Worm (Caenorhabditis elegans) whole organism, young adult: ENCODE data around the gene his-71.
A peak's percentile ranks its signal among the peaks of the same experiment; 100 is the strongest.

ENCODE experiments used
- B0035.1 ChIP-seq: sonication (generic microtip); optimal IDR thresholded peaks from 2 replicates; lab custom pipeline; 2016; ENCODE audit warnings: missing genetic modification characterization, mild to moderate bottlenecking, missing compliant biosample characterization, missing genotype, missing genetic modification reagents
- B0261.1 ChIP-seq: sonication (generic microtip); optimal IDR thresholded peaks from 2 replicates; lab custom pipeline; 2016; ENCODE audit warnings: mild to moderate bottlenecking, missing genetic modification characterization, moderate library complexity, missing compliant biosample characterization
- B0336.3 ChIP-seq: fragments of 200-800 bp; sonication (Bioruptor generic); IDR thresholded peaks from 2 replicates; pipeline ENCODE4 v1.3.6; 2022; ENCODE audit warnings: missing genetic modification characterization, missing compliant biosample characterization
- F22D6.2 ChIP-seq: sonication (generic microtip); optimal IDR thresholded peaks from 2 replicates; lab custom pipeline; 2016; ENCODE audit warnings: mild to moderate bottlenecking, missing genetic modification characterization, missing compliant biosample characterization
- F23B12.7 ChIP-seq: sonication (generic microtip); optimal IDR thresholded peaks from 2 replicates; lab custom pipeline; 2017; ENCODE audit warnings: missing genetic modification characterization, mild to moderate bottlenecking, missing compliant biosample characterization, antibody characterized with exemption, moderate library complexity; ENCODE audit not compliant: insufficient read depth
- F37B4.10 ChIP-seq: fragments of 200-800 bp; sonication (Bioruptor generic); IDR thresholded peaks from 2 replicates; pipeline ENCODE4 v1.3.6; 2022; ENCODE audit warnings: missing genetic modification characterization, missing compliant biosample characterization
- F52B5.7 ChIP-seq: sonication (generic microtip); optimal IDR thresholded peaks from 2 replicates; lab custom pipeline; 2016; ENCODE audit warnings: mild to moderate bottlenecking, missing genetic modification characterization, missing compliant biosample characterization
- K12H6.12 ChIP-seq: fragments of 200-800 bp; sonication (Bioruptor generic); optimal IDR thresholded peaks from 2 replicates; lab custom pipeline; 2018; ENCODE audit warnings: mild to moderate bottlenecking, missing genetic modification characterization, missing compliant biosample characterization
- Y53F4B.3 ChIP-seq: fragments of 200-800 bp; sonication (Bioruptor generic); IDR thresholded peaks from 2 replicates; pipeline ENCODE4 v1.3.6; 2022; ENCODE audit warnings: missing genetic modification reagents, missing genetic modification characterization, missing compliant biosample characterization
- Y53G8AR.9 ChIP-seq: fragments of 200-800 bp; sonication (Bioruptor generic); conservative IDR thresholded peaks from 2 replicates; pipeline ENCODE4 v1.3.6; 2022; ENCODE audit warnings: missing genetic modification reagents, missing genetic modification characterization, missing compliant biosample characterization
- Y67H2A.10 ChIP-seq: fragments of 200-800 bp; sonication (Bioruptor generic); conservative IDR thresholded peaks from 2 replicates; pipeline ENCODE4 v1.3.6; 2022; ENCODE audit warnings: missing genetic modification reagents, missing genetic modification characterization, missing compliant biosample characterization
- ama-1 ChIP-seq, 3 experiments: fragments of 150-350 bp in 1 of 3; sonication (generic microtip) in 2 of 3; optimal IDR thresholded peaks; 2 replicates each; lab custom pipeline; 2014 to 2018; ENCODE audit warnings: missing biosample characterization in 2 of 3, missing genetic modification characterization in 2 of 3, missing genetic modification reagents in 2 of 3
- aptf-2 ChIP-seq: fragments of 200-800 bp; sonication (Bioruptor generic); conservative IDR thresholded peaks from 2 replicates; pipeline ENCODE4 v1.3.6; 2022; ENCODE audit warnings: missing genetic modification reagents, missing genetic modification characterization, missing compliant biosample characterization
- aptf-3 ChIP-seq: fragments of 200-800 bp; sonication (Bioruptor generic); IDR thresholded peaks from 2 replicates; pipeline ENCODE4 v1.3.6; 2022; ENCODE audit warnings: missing genetic modification characterization, missing compliant biosample characterization
- attf-3 ChIP-seq: fragments of 200-800 bp; sonication (Bioruptor generic); conservative IDR thresholded peaks from 2 replicates; pipeline ENCODE4 v1.3.6; 2022; ENCODE audit warnings: missing genetic modification reagents, missing genetic modification characterization, missing compliant biosample characterization
- attf-5 ChIP-seq: fragments of 200-800 bp; sonication (Bioruptor generic); optimal IDR thresholded peaks from 2 replicates; lab custom pipeline; 2018; ENCODE audit warnings: mild to moderate bottlenecking, missing genetic modification characterization, missing compliant biosample characterization
- ceh-27 ChIP-seq: fragments of 200-800 bp; sonication (Bioruptor generic); optimal IDR thresholded peaks from 2 replicates; lab custom pipeline; 2018; ENCODE audit warnings: mild to moderate bottlenecking, missing genetic modification characterization, moderate library complexity, missing compliant biosample characterization
- ceh-58 ChIP-seq: fragments of 200-800 bp; sonication (Bioruptor generic); IDR thresholded peaks from 2 replicates; pipeline ENCODE4 v1.3.6; 2022; ENCODE audit warnings: missing genetic modification characterization, missing compliant biosample characterization
- ceh-79 ChIP-seq: sonication (generic microtip); optimal IDR thresholded peaks from 2 replicates; lab custom pipeline; 2017; ENCODE audit warnings: mild to moderate bottlenecking, missing genetic modification characterization, missing compliant biosample characterization
- ceh-91 ChIP-seq: fragments of 200-800 bp; sonication (Bioruptor generic); IDR thresholded peaks from 2 replicates; pipeline ENCODE4 v1.3.6; 2022; ENCODE audit warnings: missing genetic modification reagents, missing genetic modification characterization, missing compliant biosample characterization
- chd-7 ChIP-seq: sonication (generic microtip); optimal IDR thresholded peaks from 2 replicates; lab custom pipeline; 2016; ENCODE audit warnings: mild to moderate bottlenecking, missing genetic modification characterization, moderate library complexity, missing compliant biosample characterization
- dpl-1 ChIP-seq: fragments of 150-350 bp; optimal IDR thresholded peaks from 2 replicates; lab custom pipeline; 2014; ENCODE audit warnings: missing biosample characterization, missing genetic modification reagents, missing genetic modification characterization
- efl-1 ChIP-seq: fragments of 150-350 bp; optimal IDR thresholded peaks from 2 replicates; lab custom pipeline; 2014; ENCODE audit warnings: missing biosample characterization, missing genetic modification reagents, missing genetic modification characterization
- gei-17 ChIP-seq: fragments of 200-800 bp; sonication (Bioruptor generic); optimal IDR thresholded peaks from 2 replicates; lab custom pipeline; 2018; ENCODE audit warnings: mild to moderate bottlenecking, missing genetic modification characterization, missing compliant biosample characterization
- hmg-20 ChIP-seq: fragments of 200-800 bp; sonication (Bioruptor generic); IDR thresholded peaks from 2 replicates; pipeline ENCODE4 v1.3.6; 2022; ENCODE audit warnings: missing genetic modification reagents, missing genetic modification characterization, missing compliant biosample characterization
- hrde-1 ChIP-seq: sonication (generic microtip); optimal IDR thresholded peaks from 2 replicates; lab custom pipeline; 2016; ENCODE audit warnings: missing genetic modification characterization, mild to moderate bottlenecking, missing compliant biosample characterization, moderate library complexity, missing genotype, missing genetic modification reagents, borderline replicate concordance
- lir-1 ChIP-seq: fragments of 200-800 bp; sonication (Bioruptor generic); conservative IDR thresholded peaks from 2 replicates; pipeline ENCODE4 v1.3.6; 2022; ENCODE audit warnings: missing genetic modification reagents, missing genetic modification characterization, missing compliant biosample characterization
- lsl-1 ChIP-seq: fragments of 200-800 bp; sonication (Bioruptor generic); optimal IDR thresholded peaks from 2 replicates; lab custom pipeline; 2018; ENCODE audit warnings: mild to moderate bottlenecking, missing genetic modification characterization, moderate library complexity, missing compliant biosample characterization
- lsy-27 ChIP-seq: sonication (generic microtip); optimal IDR thresholded peaks from 2 replicates; lab custom pipeline; 2017; ENCODE audit warnings: missing genetic modification characterization, mild to moderate bottlenecking, missing compliant biosample characterization, antibody characterized with exemption, missing genotype, borderline replicate concordance; ENCODE audit not compliant: insufficient read depth
- madf-6 ChIP-seq: fragments of 200-800 bp; sonication (Bioruptor generic); IDR thresholded peaks from 2 replicates; pipeline ENCODE4 v1.3.6; 2022; ENCODE audit warnings: missing genetic modification reagents, missing genetic modification characterization, missing compliant biosample characterization
- nhr-179 ChIP-seq: sonication (generic microtip); optimal IDR thresholded peaks from 2 replicates; lab custom pipeline; 2016; ENCODE audit warnings: mild to moderate bottlenecking, missing genetic modification characterization, missing compliant biosample characterization
- nhr-27 ChIP-seq: fragments of 200-800 bp; sonication (Bioruptor generic); optimal IDR thresholded peaks from 2 replicates; lab custom pipeline; 2018; ENCODE audit warnings: mild to moderate bottlenecking, missing genetic modification characterization, moderate library complexity, missing compliant biosample characterization
- nhr-90 ChIP-seq: sonication (generic microtip); optimal IDR thresholded peaks from 2 replicates; lab custom pipeline; 2016; ENCODE audit warnings: missing genotype, mild to moderate bottlenecking, missing genetic modification characterization, missing compliant biosample characterization
- rec-8 ChIP-seq, 2 experiments: sonication (generic microtip); optimal IDR thresholded peaks; 2 replicates each; lab custom pipeline; 2016; ENCODE audit warnings: mild to moderate bottlenecking in 2 of 2, missing genetic modification characterization in 2 of 2, missing genetic modification reagents in 2 of 2, missing genotype in 2 of 2, missing biosample characterization in 1 of 2, missing compliant biosample characterization in 1 of 2, moderate library complexity in 1 of 2
- rpc-1 ChIP-seq, 2 experiments: fragments of 150-350 bp in 1 of 2; sonication (generic microtip) in 1 of 2; optimal IDR thresholded peaks; 2 replicates each; lab custom pipeline; 2014 to 2018; ENCODE audit warnings: missing biosample characterization in 1 of 2, missing genetic modification characterization in 1 of 2, missing genetic modification reagents in 1 of 2, missing genotype in 1 of 2
- sea-2 ChIP-seq: fragments of 200-800 bp; sonication (Bioruptor generic); IDR thresholded peaks from 2 replicates; pipeline ENCODE4 v1.3.6; 2022; ENCODE audit warnings: missing genetic modification characterization, missing compliant biosample characterization
- somi-1 ChIP-seq: fragments of 200-800 bp; sonication (Bioruptor generic); optimal IDR thresholded peaks from 2 replicates; lab custom pipeline; 2018; ENCODE audit warnings: mild to moderate bottlenecking, missing genetic modification characterization, missing compliant biosample characterization
- tbx-9 ChIP-seq: sonication (generic microtip); optimal IDR thresholded peaks from 2 replicates; lab custom pipeline; 2016; ENCODE audit warnings: borderline replicate concordance, missing genetic modification characterization, inconsistent platforms, missing compliant biosample characterization
- unc-130 ChIP-seq: sonication (generic microtip); optimal IDR thresholded peaks from 2 replicates; lab custom pipeline; 2016; ENCODE audit warnings: missing genetic modification reagents, missing genetic modification characterization, missing compliant biosample characterization
- zim-3 ChIP-seq: sonication (generic microtip); optimal IDR thresholded peaks from 2 replicates; lab custom pipeline; 2017; ENCODE audit warnings: mild to moderate bottlenecking, missing genetic modification characterization, moderate library complexity, missing compliant biosample characterization
- ztf-26 ChIP-seq: sonication (generic microtip); optimal IDR thresholded peaks from 2 replicates; lab custom pipeline; 2017; ENCODE audit warnings: missing genetic modification characterization, missing compliant biosample characterization
- ztf-3 ChIP-seq: fragments of 200-800 bp; sonication (Bioruptor generic); optimal IDR thresholded peaks from 2 replicates; lab custom pipeline; 2018; ENCODE audit warnings: mild to moderate bottlenecking, missing genetic modification characterization, missing compliant biosample characterization
- ztf-6 ChIP-seq: fragments of 200-800 bp; sonication (Bioruptor generic); IDR thresholded peaks from 2 replicates; pipeline ENCODE4 v1.3.6; 2022; ENCODE audit warnings: missing genetic modification reagents, missing genetic modification characterization, missing compliant biosample characterization

his-71 gene

ce11 chrX:7951578-7951977, 30.3 kb downstream of the his-71 start (continued):
- TF ChIP-seq Y67H2A.10 (GFP tag; lab: Robert Waterston, UW) (peak; percentile 74; the same call in 1 of the 2 replicates), attf-3 (no peak), B0336.3 (GFP tag; lab: Robert Waterston, UW) (peak; percentile 80; the same call in 1 of the 2 replicates), ama-1 (optimal IDR thresholded peaks at IDR 0.05; lab: Kevin White, UChicago) (no peak), ama-1 (GFP tag; optimal IDR thresholded peaks at IDR 0.05; lab: Kevin White, UChicago) (no peak), lsl-1 (GFP tag; lab: Kevin White, UChicago) (no peak), efl-1 (no peak), nhr-179 (tag; lab: Kevin White, UChicago) (no peak), attf-5 (peak; percentile 83), F23B12.7 (tag; lab: Kevin White, UChicago) (no peak), ceh-91 (no peak), Y53G8AR.9 (GFP tag; lab: Robert Waterston, UW) (0 out of 2 replicates have a peak, but pooled peaks have one; percentile 49), somi-1 (GFP tag; lab: Kevin White, UChicago) (peak; percentile 66), ztf-3 (GFP tag; lab: Kevin White, UChicago) (no peak), lsy-27 (tag; lab: Kevin White, UChicago) (no peak), lir-1 (GFP tag; lab: Robert Waterston, UW) (peak; percentile 59; the same call in 1 of the 2 replicates), madf-6 (GFP tag; lab: Robert Waterston, UW) (no peak), ztf-6 (peak; percentile 51; the same call in 1 of the 2 replicates), ceh-58 (GFP tag; lab: Robert Waterston, UW) (no peak), ceh-27 (peak; percentile 80), hmg-20 (no peak), unc-130 (GFP tag; lab: Kevin White, UChicago) (no peak), F22D6.2 (tag; lab: Kevin White, UChicago) (no peak), Y53F4B.3 (GFP tag; lab: Robert Waterston, UW) (no peak), ztf-26 (tag; lab: Kevin White, UChicago) (peak; percentile 46), dpl-1 (GFP tag; lab: Kevin White, UChicago) (no peak), hrde-1 (tag; lab: Kevin White, UChicago) (no peak), nhr-90 (tag; lab: Kevin White, UChicago) (peak; percentile 48), nhr-27 (tag; lab: Kevin White, UChicago) (no peak), aptf-3 (GFP tag; lab: Robert Waterston, UW) (no peak)

- peak; percentile 8 for TF ChIP-seq K12H6.12 (tag; lab: Kevin White, UChicago)
- no peak for TF ChIP-seq chd-7 (tag; lab: Kevin White, UChicago)
- TF ChIP-seq, all 124 proteins: peak for 1
These were observed 36.4 kb downstream of the his-71 start for ce11 chrX:7945438-7945837.

- TF ChIP-seq B0261.1 (tag; lab: Kevin White, UChicago) (no peak), gei-17 (GFP tag; lab: Kevin White, UChicago) (no peak), ceh-79 (no peak), sea-2 (GFP tag; lab: Robert Waterston, UW) (no peak), rpc-1 (optimal IDR thresholded peaks at IDR 0.05; lab: Kevin White, UChicago) (no peak), rpc-1 (tag; optimal IDR thresholded peaks at IDR 0.05; lab: Kevin White, UChicago) (no peak), F37B4.10 (GFP tag; lab: Robert Waterston, UW) (no peak), lsl-1 (GFP tag; lab: Kevin White, UChicago) (no peak), aptf-2 (no peak), B0035.1 (no peak), madf-6 (GFP tag; lab: Robert Waterston, UW) (no peak), rec-8 (tag; optimal IDR thresholded peaks at IDR 0.05; lab: Kevin White, UChicago) (no peak), zim-3 (no peak), Y67H2A.10 (GFP tag; lab: Robert Waterston, UW) (no peak), tbx-9 (tag; lab: Kevin White, UChicago) (no peak), F52B5.7 (tag; lab: Kevin White, UChicago) (no peak), B0336.3 (GFP tag; lab: Robert Waterston, UW) (no peak), ceh-27 (no peak)
- TF ChIP-seq, all 124 proteins: peak for 0
These were observed 36.9 kb downstream of the his-71 start, which contains the start of gene tnt-3 for ce11 chrX:7944999-7945398. Gene tnt-3, minus strand, starts transcription at chrX:7945099.
